Worm (Caenorhabditis elegans) whole organism, L1 larva: ENCODE measurements around the gene aptf-1.

Experiments
- C16A3.4 ChIP-seq: fragments of 150-350 bp; optimal IDR thresholded peaks from 2 replicates; lab custom pipeline; 2014; ENCODE audit warnings: missing biosample characterization, missing genetic modification characterization
- Y116A8C.19 ChIP-seq: sonication (generic microtip); optimal IDR thresholded peaks from 2 replicates; lab custom pipeline; 2016; ENCODE audit warnings: missing compliant biosample characterization, missing genetic modification characterization, borderline replicate concordance
- blmp-1 ChIP-seq: fragments of 150-350 bp; optimal IDR thresholded peaks from 2 replicates; lab custom pipeline; 2014; ENCODE audit warnings: missing biosample characterization, missing genetic modification characterization
- ceh-8 ChIP-seq: fragments of 200-800 bp; sonication (Bioruptor generic); optimal IDR thresholded peaks from 2 replicates; lab custom pipeline; 2018; ENCODE audit warnings: mild to moderate bottlenecking, missing genetic modification characterization, moderate library complexity, missing compliant biosample characterization
- ceh-82 ChIP-seq, 3 experiments: fragments of 150-350 bp in 1 of 3; sonication (generic microtip) in 2 of 3; optimal IDR thresholded peaks; 2 replicates each; lab custom pipeline; 2014 to 2017; ENCODE audit warnings: missing biosample characterization in 3 of 3, missing genetic modification characterization in 3 of 3
- ceh-88 ChIP-seq: fragments of 200-800 bp; sonication (Bioruptor generic); IDR thresholded peaks from 2 replicates; pipeline ENCODE4 v1.3.6; 2022; ENCODE audit warnings: missing genetic modification characterization, missing compliant biosample characterization
- ces-1 ChIP-seq: fragments of 150-350 bp; optimal IDR thresholded peaks from 2 replicates; lab custom pipeline; 2014; ENCODE audit warnings: missing biosample characterization, missing genetic modification reagents, missing genetic modification characterization
- efl-1 ChIP-seq, 4 experiments: fragments of 150-350 bp; optimal IDR thresholded peaks in 3 of 4; peaks in 1 of 4; 1 replicate in 1 of 4; 2 replicates in 3 of 4; lab custom pipeline; 2014; ENCODE audit warnings: missing biosample characterization in 2 of 4, missing genetic modification characterization in 2 of 4, missing genetic modification reagents in 2 of 4
- egl-13 ChIP-seq: sonication (generic microtip); optimal IDR thresholded peaks from 2 replicates; lab custom pipeline; 2016; ENCODE audit warnings: missing genotype, missing genetic modification reagents, missing genetic modification characterization, missing compliant biosample characterization
- elt-2 ChIP-seq: sonication (generic microtip); optimal IDR thresholded peaks from 2 replicates; lab custom pipeline; 2016; ENCODE audit warnings: missing genetic modification characterization, mild to moderate bottlenecking, inconsistent platforms, missing compliant biosample characterization, missing genetic modification reagents
- elt-3 ChIP-seq, 6 experiments: fragments of 150-350 bp in 1 of 6; sonication (generic microtip); optimal IDR thresholded peaks; 2 replicates each; lab custom pipeline; 2017 to 2018; ENCODE audit warnings: missing biosample characterization in 6 of 6, missing genetic modification characterization in 6 of 6, inconsistent platforms in 1 of 6
- fkh-8 ChIP-seq: sonication (generic microtip); optimal IDR thresholded peaks from 2 replicates; lab custom pipeline; 2016; ENCODE audit warnings: mild to moderate bottlenecking, missing genetic modification characterization, missing compliant biosample characterization
- fos-1 ChIP-seq: fragments of 150-350 bp; optimal IDR thresholded peaks from 2 replicates; lab custom pipeline; 2014; ENCODE audit warnings: missing biosample characterization, missing genetic modification characterization
- grh-1 ChIP-seq: fragments of 200-800 bp; sonication (Bioruptor generic); IDR thresholded peaks from 2 replicates; pipeline ENCODE4 v1.3.6; 2022; ENCODE audit warnings: missing genetic modification reagents, missing genetic modification characterization, missing compliant biosample characterization
- hlh-17 ChIP-seq: fragments of 200-800 bp; sonication (Bioruptor generic); optimal IDR thresholded peaks from 2 replicates; lab custom pipeline; 2018; ENCODE audit warnings: missing genetic modification characterization, mild to moderate bottlenecking, missing compliant biosample characterization, moderate library complexity, borderline replicate concordance
- lin-14 ChIP-seq: fragments of 200-800 bp; sonication (Bioruptor generic); optimal IDR thresholded peaks from 2 replicates; lab custom pipeline; 2018; ENCODE audit warnings: mild to moderate bottlenecking, missing genetic modification characterization, moderate library complexity, missing compliant biosample characterization
- lin-15B ChIP-seq: fragments of 150-350 bp; sonication (generic microtip); optimal IDR thresholded peaks from 3 replicates; lab custom pipeline; 2014; ENCODE audit warnings: missing biosample characterization, missing genetic modification characterization
- lin-35 ChIP-seq, 2 experiments: fragments of 150-350 bp; optimal IDR thresholded peaks; 2 replicates each; lab custom pipeline; 2014; ENCODE audit warnings: missing biosample characterization in 2 of 2, missing genetic modification characterization in 2 of 2, missing genetic modification reagents in 2 of 2
- lin-39 ChIP-seq: fragments of 150-350 bp; optimal IDR thresholded peaks from 2 replicates; lab custom pipeline; 2014; ENCODE audit warnings: missing biosample characterization, missing genetic modification reagents, missing genetic modification characterization
- mdl-1 ChIP-seq, 2 experiments: fragments of 150-350 bp; optimal IDR thresholded peaks; 2 replicates each; lab custom pipeline; 2014 to 2017; ENCODE audit warnings: missing biosample characterization in 2 of 2, missing genetic modification characterization in 2 of 2, inconsistent platforms in 1 of 2
- mep-1 ChIP-seq: fragments of 150-350 bp; optimal IDR thresholded peaks from 2 replicates; lab custom pipeline; 2014; ENCODE audit warnings: missing biosample characterization, missing genetic modification characterization
- nhr-12 ChIP-seq: sonication (generic microtip); optimal IDR thresholded peaks from 2 replicates; lab custom pipeline; 2017; ENCODE audit warnings: missing biosample characterization, missing genetic modification characterization
- nhr-19 ChIP-seq: fragments of 200-800 bp; sonication (Bioruptor generic); conservative IDR thresholded peaks from 2 replicates; pipeline ENCODE4 v1.3.6; 2022; ENCODE audit warnings: missing genetic modification characterization, missing compliant biosample characterization
- nhr-237 ChIP-seq: fragments of 150-350 bp; optimal IDR thresholded peaks from 2 replicates; lab custom pipeline; 2014; ENCODE audit warnings: missing biosample characterization, missing genetic modification characterization
- nhr-71 ChIP-seq: sonication (generic microtip); optimal IDR thresholded peaks from 2 replicates; lab custom pipeline; 2016; ENCODE audit warnings: mild to moderate bottlenecking, missing genetic modification characterization, moderate library complexity, missing compliant biosample characterization
- nhr-76 ChIP-seq: sonication (generic microtip); optimal IDR thresholded peaks from 2 replicates; lab custom pipeline; 2017; ENCODE audit warnings: missing biosample characterization, missing genetic modification characterization
- nhr-77 ChIP-seq: fragments of 150-350 bp; optimal IDR thresholded peaks from 2 replicates; lab custom pipeline; 2014; ENCODE audit warnings: missing biosample characterization, missing genetic modification characterization
- pax-3 ChIP-seq: fragments of 200-800 bp; sonication (Bioruptor generic); optimal IDR thresholded peaks from 2 replicates; lab custom pipeline; 2018; ENCODE audit warnings: mild to moderate bottlenecking, missing genetic modification characterization, moderate library complexity, missing compliant biosample characterization
- sptf-1 ChIP-seq: fragments of 150-350 bp; optimal IDR thresholded peaks from 2 replicates; lab custom pipeline; 2014; ENCODE audit warnings: missing biosample characterization, missing genetic modification characterization
- tlp-1 ChIP-seq: fragments of 150-350 bp; optimal IDR thresholded peaks from 2 replicates; lab custom pipeline; 2014; ENCODE audit warnings: missing biosample characterization, missing genetic modification characterization
- unc-98 ChIP-seq: fragments of 200-800 bp; sonication (Bioruptor generic); IDR thresholded peaks from 2 replicates; pipeline ENCODE4 v1.3.6; 2022; ENCODE audit warnings: missing genetic modification characterization, missing compliant biosample characterization
- zip-4 ChIP-seq: fragments of 200-800 bp; sonication (Bioruptor generic); optimal IDR thresholded peaks from 2 replicates; lab custom pipeline; 2018; ENCODE audit warnings: mild to moderate bottlenecking, missing genetic modification characterization, moderate library complexity, missing compliant biosample characterization
- ztf-11 ChIP-seq, 2 experiments: sonication (generic microtip); optimal IDR thresholded peaks; 2 replicates each; lab custom pipeline; 2016 to 2017; ENCODE audit warnings: missing genetic modification characterization in 2 of 2, missing biosample characterization in 1 of 2, missing compliant biosample characterization in 1 of 2

Gene aptf-1

DNA sequence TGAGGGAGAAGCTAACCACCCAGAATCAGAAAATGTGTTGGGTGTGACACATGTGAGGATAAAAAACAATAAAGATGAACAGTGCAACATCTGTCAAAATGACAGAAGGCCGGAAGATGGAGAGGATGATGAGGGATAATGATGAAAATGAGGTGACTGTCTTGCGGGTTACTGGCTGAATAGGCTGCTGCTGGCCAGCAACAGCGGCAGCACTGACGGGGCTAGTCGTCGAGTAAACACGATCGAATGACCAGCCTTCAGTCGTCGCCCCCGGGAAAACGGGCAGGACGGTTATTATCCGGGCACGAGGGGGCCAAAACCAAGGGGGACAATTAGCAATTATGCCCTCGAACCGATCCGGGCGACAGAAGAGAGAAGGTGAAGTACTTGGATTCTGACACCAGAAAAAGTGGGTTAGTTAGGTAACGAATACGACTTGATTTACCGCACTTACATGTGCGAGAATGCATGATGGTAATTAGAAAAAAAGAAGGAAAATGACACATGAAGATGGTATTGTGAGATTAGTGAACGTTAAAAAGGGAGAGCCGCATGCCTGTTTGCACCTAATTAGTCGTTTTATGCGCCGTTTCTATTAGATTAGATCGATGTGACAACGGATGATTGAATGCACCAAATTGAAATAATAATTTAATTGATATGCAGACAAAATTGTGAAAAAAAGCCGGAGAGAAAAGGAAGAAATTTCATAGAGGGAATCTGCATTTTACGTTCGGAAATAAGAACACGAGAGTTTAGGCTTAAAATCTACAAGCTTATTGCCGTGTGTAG, 42.9 kb upstream of the aptf-1 start:
- TF ChIP-seq efl-1 (optimal IDR thresholded peaks at IDR 0.05; lab: Kevin White, UChicago) (no peak), efl-1 (GFP tag; optimal IDR thresholded peaks at IDR 0.05 in 1 of 2; lab: Kevin White, UChicago) (peak in 1 of 2 experiments; percentile 43), blmp-1 (peak; percentile 1), hlh-17 (GFP tag; lab: Kevin White, UChicago) (no peak)

DNA sequence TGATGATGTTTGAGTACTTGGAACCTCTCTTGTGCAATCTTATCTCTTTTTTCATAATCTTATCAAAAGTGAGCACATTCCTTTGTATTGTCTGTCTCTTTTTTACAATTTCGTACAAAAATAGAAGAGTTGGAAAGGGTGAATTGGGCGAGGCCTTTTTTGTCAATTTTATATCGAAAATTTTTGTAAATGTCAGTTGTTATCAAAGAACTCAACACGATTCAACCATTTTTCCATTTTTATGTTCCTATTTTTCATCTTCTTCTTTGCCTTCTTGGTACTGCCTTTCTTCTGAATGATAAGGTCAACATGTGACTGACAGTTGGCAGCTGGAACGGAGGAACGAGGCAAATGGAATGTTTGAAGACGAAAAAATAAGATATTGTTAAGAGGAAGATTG, 41.0 kb upstream of the aptf-1 start:
- no peak for TF ChIP-seq nhr-77 (tag; lab: Kevin White, UChicago)
- TF ChIP-seq elt-3 (tag; optimal IDR thresholded peaks at IDR 0.05; lab: Kevin White, UChicago) = peak in 1 of 6 experiments; percentile 61
- TF ChIP-seq unc-98 = no peak
- peak; percentile 89 for TF ChIP-seq elt-2
- no peak for TF ChIP-seq grh-1
- peak; percentile 28 for TF ChIP-seq pax-3 (tag; lab: Kevin White, UChicago)
- no peak for TF ChIP-seq nhr-12 (tag; lab: Kevin White, UChicago)
- TF ChIP-seq mdl-1 (tag; optimal IDR thresholded peaks at IDR 0.05; lab: Kevin White, UChicago) = no peak
- TF ChIP-seq lin-14 (GFP tag; lab: Kevin White, UChicago) = peak; percentile 43
- TF ChIP-seq nhr-76 = no peak
- TF ChIP-seq nhr-237 (tag; lab: Kevin White, UChicago) = no peak
- no peak for TF ChIP-seq lin-15B (tag; lab: Kevin White, UChicago)
- TF ChIP-seq C16A3.4 (tag; lab: Kevin White, UChicago) = no peak
- TF ChIP-seq lin-35 (GFP tag; optimal IDR thresholded peaks at IDR 0.05; lab: Kevin White, UChicago) = peak in 1 of 2 experiments; percentile 22

- TF ChIP-seq ztf-11 (tag; optimal IDR thresholded peaks at IDR 0.05; lab: Kevin White, UChicago) (no peak), zip-4 (GFP tag; lab: Kevin White, UChicago) (no peak), ces-1 (no peak), elt-3 (tag; optimal IDR thresholded peaks at IDR 0.05; lab: Kevin White, UChicago) (no peak), hlh-17 (GFP tag; lab: Kevin White, UChicago) (no peak), egl-13 (no peak), fos-1 (tag; lab: Kevin White, UChicago) (no peak), Y116A8C.19 (tag; lab: Kevin White, UChicago) (no peak), blmp-1 (no peak)
These were observed 36.8 kb upstream of the aptf-1 start for ce11 chrII:6417999-6418398.

- no peak for TF ChIP-seq ceh-88 (GFP tag; lab: Robert Waterston, UW)
- TF ChIP-seq tlp-1 = no peak
- no peak for TF ChIP-seq nhr-71 (tag; lab: Kevin White, UChicago)
- no peak for TF ChIP-seq fkh-8 (tag; lab: Kevin White, UChicago)
- TF ChIP-seq lin-35 (GFP tag; optimal IDR thresholded peaks at IDR 0.05; lab: Kevin White, UChicago) = no peak
- no peak for TF ChIP-seq sptf-1
- no peak for TF ChIP-seq elt-3 (tag; optimal IDR thresholded peaks at IDR 0.05; lab: Kevin White, UChicago)
- no peak for TF ChIP-seq mep-1 (tag; lab: Kevin White, UChicago)
- no peak for TF ChIP-seq ceh-82 (tag; optimal IDR thresholded peaks at IDR 0.05; lab: Kevin White, UChicago)
- no peak for TF ChIP-seq unc-98
- TF ChIP-seq ceh-8 = no peak
- no peak for TF ChIP-seq zip-4 (GFP tag; lab: Kevin White, UChicago)
- TF ChIP-seq lin-39 (tag; lab: Kevin White, UChicago) = no peak
- no peak for TF ChIP-seq nhr-237 (tag; lab: Kevin White, UChicago)
- no peak for TF ChIP-seq nhr-19 (GFP tag; lab: Robert Waterston, UW)
- TF ChIP-seq C16A3.4 (tag; lab: Kevin White, UChicago) = no peak
These were observed 35.6 kb upstream of the aptf-1 start for ce11 chrII:6419163-6419562.
